Worm (Caenorhabditis elegans): ENCODE data around the gene W03F9.1.

ce11 chrV:151310-151709, 24.8 kb upstream of the W03F9.1 start, which contains the start of gene W03F9.4:
- no peak for TF ChIP-seq lin-13 (GFP tag; optimal IDR thresholded peaks at IDR 0.05)
- no peak for TF ChIP-seq T20F7.1 (GFP tag; optimal IDR thresholded peaks at IDR 0.05)
- no peak for TF ChIP-seq ama-1 (optimal IDR thresholded peaks at IDR 0.05)
- no peak for TF ChIP-seq zag-1 (tag; optimal IDR thresholded peaks at IDR 0.05)
- peak; percentile 40 for TF ChIP-seq mxl-3 (GFP tag; optimal IDR thresholded peaks at IDR 0.05)
- TF ChIP-seq aha-1 (tag) = no peak
- TF ChIP-seq pqm-1 (tag; optimal IDR thresholded peaks at IDR 0.05) = peak; percentile 66
- TF ChIP-seq unc-62 (GFP tag; optimal IDR thresholded peaks at IDR 0.05 in 1 of 2) = no peak
- no peak for TF ChIP-seq unc-62 (tag; optimal IDR thresholded peaks at IDR 0.05)
- TF ChIP-seq jun-1 (tag; optimal IDR thresholded peaks at IDR 0.05) = no peak
